Worm (Caenorhabditis elegans): ENCODE data around the gene rop-1.

Gene rop-1

ce11 chrV:10289743-10290142 lies 34.9 kb upstream of the rop-1 start, which contains the start of gene B0024.15:
B0024.15 (plus strand) TSS chrV:10290043.
- TF ChIP-seq ceh-63 (GFP tag; optimal IDR thresholded peaks at IDR 0.05) = no peak
- TF ChIP-seq fkh-8 (tag; optimal IDR thresholded peaks at IDR 0.05) = peak; percentile 35
- TF ChIP-seq ces-1 (GFP tag; optimal IDR thresholded peaks at IDR 0.05) = no peak
- no peak for TF ChIP-seq nhr-71 (tag; optimal IDR thresholded peaks at IDR 0.05)
- no peak for TF ChIP-seq sup-37 (GFP tag; optimal IDR thresholded peaks at IDR 0.05)
- TF ChIP-seq elt-3 (tag; optimal IDR thresholded peaks at IDR 0.05) = no peak
- TF ChIP-seq blmp-1 (tag; optimal IDR thresholded peaks at IDR 0.05) = no peak

ce11 chrV:10287260-10287659 lies 32.4 kb upstream of the rop-1 start, which contains the start of gene B0024.3:
B0024.3 (plus strand) TSS chrV:10287560.
- peak; percentile 34 for TF ChIP-seq lin-14 (GFP tag; optimal IDR thresholded peaks at IDR 0.05)
- no peak for TF ChIP-seq nhr-71 (tag; optimal IDR thresholded peaks at IDR 0.05)
- TF ChIP-seq lsy-2 (tag; optimal IDR thresholded peaks at IDR 0.05) = peak in 1 of 2 experiments; percentile 8

ce11 chrV:10285853-10286252 lies 31.0 kb upstream of the rop-1 start:
- TF ChIP-seq elt-2 (tag; optimal IDR thresholded peaks at IDR 0.05) (no peak), tbx-2 (tag; optimal IDR thresholded peaks at IDR 0.05) (no peak), lin-39 (tag; optimal IDR thresholded peaks at IDR 0.05) (no peak), fkh-10 (GFP tag; optimal IDR thresholded peaks at IDR 0.05) (no peak), rnt-1 (tag; optimal IDR thresholded peaks at IDR 0.05) (no peak), fkh-4 (tag; optimal IDR thresholded peaks at IDR 0.05; ENCODE audit: borderline replicate concordance) (peak; percentile 92), ztf-4 (tag; optimal IDR thresholded peaks at IDR 0.05) (no peak), mef-2 (tag; optimal IDR thresholded peaks at IDR 0.05) (no peak), nhr-90 (tag; optimal IDR thresholded peaks at IDR 0.05; ENCODE audit: poor library complexity) (no peak), lsy-2 (tag; optimal IDR thresholded peaks at IDR 0.05) (no peak), isw-1 (GFP tag; IDR thresholded peaks at IDR 0.05) (no peak), dpl-1 (GFP tag; optimal IDR thresholded peaks at IDR 0.05) (no peak), elt-3 (tag; optimal IDR thresholded peaks at IDR 0.05) (no peak), ceh-88 (GFP tag; IDR thresholded peaks at IDR 0.05) (no peak), efl-1 (optimal IDR thresholded peaks at IDR 0.05) (no peak), efl-1 (GFP tag; optimal IDR thresholded peaks at IDR 0.05 in 1 of 2) (peak in 1 of 2 experiments; percentile 44), alr-1 (tag; optimal IDR thresholded peaks at IDR 0.05; ENCODE audit: borderline replicate concordance) (no peak), nhr-71 (tag; optimal IDR thresholded peaks at IDR 0.05) (no peak), dsc-1 (tag; optimal IDR thresholded peaks at IDR 0.05) (peak; percentile 97), hlh-17 (GFP tag; optimal IDR thresholded peaks at IDR 0.05; ENCODE audit: borderline replicate concordance) (no peak), sptf-1 (tag; optimal IDR thresholded peaks at IDR 0.05) (no peak), blmp-1 (tag; optimal IDR thresholded peaks at IDR 0.05) (no peak), zag-1 (tag; optimal IDR thresholded peaks at IDR 0.05) (no peak), mab-9 (GFP tag; IDR thresholded peaks at IDR 0.05) (no peak)

- TF ChIP-seq ztf-4 (tag; optimal IDR thresholded peaks at IDR 0.05) (no peak), zip-4 (GFP tag; optimal IDR thresholded peaks at IDR 0.05) (no peak), lin-35 (GFP tag; optimal IDR thresholded peaks at IDR 0.05) (no peak), ama-1 (optimal IDR thresholded peaks at IDR 0.05) (no peak), jun-1 (tag; optimal IDR thresholded peaks at IDR 0.05) (no peak), nhr-71 (tag; optimal IDR thresholded peaks at IDR 0.05) (no peak), unc-130 (tag; optimal IDR thresholded peaks at IDR 0.05) (no peak), unc-30 (tag; optimal IDR thresholded peaks at IDR 0.05) (no peak), sox-4 (tag; optimal IDR thresholded peaks at IDR 0.05) (no peak), fos-1 (tag; optimal IDR thresholded peaks at IDR 0.05) (no peak), nhr-19 (GFP tag; conservative IDR thresholded peaks at IDR 0.05) (no peak), unc-62 (GFP tag; optimal IDR thresholded peaks at IDR 0.05) (no peak), aha-1 (tag; optimal IDR thresholded peaks at IDR 0.05) (no peak)
These were observed 28.6 kb upstream of the rop-1 start, which contains the start of gene lys-3 for ce11 chrV:10283444-10283843. lys-3 (minus strand) TSS chrV:10283544.
